Fruit fly (Drosophila melanogaster) whole organism, embryonic: Measurements from ENCODE around the gene Pez.

Experiments
- Aef1 ChIP-seq: fragments of 200-800 bp; sonication (Bioruptor generic); IDR thresholded peaks from 3 replicates; pipeline ENCODE4 v1.3.6; 2022; ENCODE audit warnings: missing biosample characterization, missing genetic modification characterization
- CG10431 ChIP-seq: fragments of 200-800 bp; sonication (Bioruptor generic); optimal IDR thresholded peaks from 3 replicates; lab custom pipeline; 2018; ENCODE audit warnings: missing biosample characterization, mild to moderate bottlenecking, missing genetic modification characterization
- CG14441 ChIP-seq: fragments of 200-800 bp; sonication (Bioruptor generic); IDR thresholded peaks from 2 replicates; pipeline ENCODE4 v1.3.6; 2022; ENCODE audit warnings: missing biosample characterization, missing genetic modification characterization
- CG2116 ChIP-seq: fragments of 200-800 bp; sonication (Bioruptor generic); optimal IDR thresholded peaks from 3 replicates; lab custom pipeline; 2018; ENCODE audit warnings: missing biosample characterization, mild to moderate bottlenecking, missing genetic modification characterization
- CG2120 ChIP-seq: fragments of 200-800 bp; sonication (Bioruptor generic); optimal IDR thresholded peaks from 3 replicates; lab custom pipeline; 2016; ENCODE audit warnings: missing biosample characterization, missing genetic modification characterization
- CG2678 ChIP-seq: fragments of 200-800 bp; sonication (Bioruptor generic); optimal IDR thresholded peaks from 3 replicates; lab custom pipeline; 2019; ENCODE audit warnings: missing biosample characterization, mild to moderate bottlenecking, missing genetic modification characterization, moderate library complexity
- CG2712 ChIP-seq: fragments of 200-800 bp; optimal IDR thresholded peaks from 3 replicates; lab custom pipeline; 2019; ENCODE audit warnings: missing biosample characterization, mild to moderate bottlenecking, missing genetic modification characterization, moderate library complexity
- CG6689 ChIP-seq: fragments of 200-800 bp; sonication (Bioruptor generic); IDR thresholded peaks from 2 replicates; pipeline ENCODE4 v1.3.6; 2022; ENCODE audit warnings: missing biosample characterization, missing genetic modification characterization
- CG9727 ChIP-seq: fragments of 200-800 bp; sonication (Bioruptor generic); optimal IDR thresholded peaks from 3 replicates; lab custom pipeline; 2017; ENCODE audit warnings: missing biosample characterization, mild to moderate bottlenecking, missing genetic modification characterization
- CG9876 ChIP-seq: fragments of 200-800 bp; sonication (Bioruptor generic); optimal IDR thresholded peaks from 2 replicates; lab custom pipeline; 2016; ENCODE audit warnings: missing biosample characterization, missing genetic modification characterization
- Camta ChIP-seq: fragments of 200-800 bp; sonication (Bioruptor generic); optimal IDR thresholded peaks from 2 replicates; lab custom pipeline; 2016; ENCODE audit warnings: missing biosample characterization, missing genetic modification characterization
- CrebB ChIP-seq: fragments of 200-800 bp; sonication (Bioruptor generic); optimal IDR thresholded peaks from 3 replicates; lab custom pipeline; 2018; ENCODE audit warnings: missing biosample characterization, mild to moderate bottlenecking, missing genetic modification characterization
- E2f1 ChIP-seq: fragments of 200-800 bp; sonication (Bioruptor generic); IDR thresholded peaks from 2 replicates; pipeline ENCODE4 v1.3.6; 2022; ENCODE audit warnings: missing biosample characterization, missing genetic modification characterization
- Hr78 ChIP-seq, 2 experiments: fragments of 200-800 bp in 1 of 2; fragments of >200 bp in 1 of 2; sonication (Bioruptor generic) in 1 of 2; optimal IDR thresholded peaks; 2 replicates each; lab custom pipeline; 2017 to 2019; ENCODE audit warnings: missing biosample characterization in 2 of 2, missing genetic modification characterization in 2 of 2, mild to moderate bottlenecking in 1 of 2, moderate library complexity in 1 of 2
- MTF-1 ChIP-seq: fragments of 200-800 bp; sonication (Bioruptor generic); optimal IDR thresholded peaks from 2 replicates; lab custom pipeline; 2018; ENCODE audit warnings: missing biosample characterization, mild to moderate bottlenecking, missing genetic modification characterization, borderline replicate concordance
- Mrtf ChIP-seq: fragments of 200-800 bp; sonication (Bioruptor generic); IDR thresholded peaks from 3 replicates; pipeline ENCODE4 v1.3.6; 2022; ENCODE audit warnings: missing biosample characterization, missing genetic modification characterization
- NfI ChIP-seq: fragments of 200-800 bp; sonication (Bioruptor generic); optimal IDR thresholded peaks from 3 replicates; lab custom pipeline; 2018; ENCODE audit warnings: missing biosample characterization, mild to moderate bottlenecking, missing genetic modification characterization, moderate library complexity
- Usf ChIP-seq: fragments of 200-800 bp; sonication (Bioruptor generic); optimal IDR thresholded peaks from 2 replicates; lab custom pipeline; 2017; ENCODE audit warnings: missing genotype, missing biosample characterization, missing genetic modification characterization
- btn ChIP-seq: fragments of 200-800 bp; sonication (Bioruptor generic); optimal IDR thresholded peaks from 2 replicates; lab custom pipeline; 2016; ENCODE audit warnings: missing biosample characterization, missing genetic modification characterization
- caup ChIP-seq: fragments of 200-800 bp; sonication (Bioruptor generic); optimal IDR thresholded peaks from 3 replicates; lab custom pipeline; 2017; ENCODE audit warnings: missing biosample characterization, mild to moderate bottlenecking, missing genetic modification characterization, moderate library complexity; ENCODE audit not compliant: severe bottlenecking
- cg ChIP-seq: fragments of 200-800 bp; sonication (Bioruptor generic); optimal IDR thresholded peaks from 3 replicates; lab custom pipeline; 2019; ENCODE audit warnings: missing biosample characterization, mild to moderate bottlenecking, missing genetic modification characterization, moderate library complexity
- chm ChIP-seq: fragments of 200-800 bp; sonication (Bioruptor generic); IDR thresholded peaks from 2 replicates; pipeline ENCODE4 v1.3.6; 2022; ENCODE audit warnings: missing biosample characterization, missing genetic modification characterization
- chn ChIP-seq: fragments of 200-800 bp; sonication (Bioruptor generic); optimal IDR thresholded peaks from 2 replicates; lab custom pipeline; 2016; ENCODE audit warnings: missing biosample characterization, missing genetic modification characterization
- ci ChIP-seq: fragments of 200-800 bp; sonication (Bioruptor generic); IDR thresholded peaks from 3 replicates; pipeline ENCODE4 v1.3.6; 2022; ENCODE audit warnings: missing biosample characterization, missing genetic modification characterization
- crol ChIP-seq: fragments of 200-800 bp; sonication (Bioruptor generic); IDR thresholded peaks from 2 replicates; pipeline ENCODE4 v1.3.6; 2022; ENCODE audit warnings: missing biosample characterization, missing genetic modification characterization
- dpn ChIP-seq, 2 experiments: fragments of 200-800 bp; sonication (Bioruptor generic); optimal IDR thresholded peaks; 3 replicates each; lab custom pipeline; 2016; ENCODE audit warnings: missing biosample characterization in 2 of 2, missing genetic modification characterization in 2 of 2
- fd3F ChIP-seq: fragments of 200-800 bp; sonication (Bioruptor generic); optimal IDR thresholded peaks from 2 replicates; lab custom pipeline; 2018; ENCODE audit warnings: missing biosample characterization, mild to moderate bottlenecking, missing genetic modification characterization, moderate library complexity
- ftz-f1 ChIP-seq: fragments of 200-800 bp; sonication (Bioruptor generic); optimal IDR thresholded peaks from 2 replicates; lab custom pipeline; 2016; ENCODE audit warnings: missing biosample characterization, missing genetic modification characterization
- gce ChIP-seq: fragments of 200-800 bp; sonication (Bioruptor generic); IDR thresholded peaks from 3 replicates; pipeline ENCODE4 v1.3.6; 2022; ENCODE audit warnings: missing biosample characterization, missing genetic modification characterization
- gro ChIP-seq: fragments of 200-800 bp; sonication (Bioruptor generic); optimal IDR thresholded peaks from 2 replicates; lab custom pipeline; 2016; ENCODE audit warnings: missing biosample characterization, missing genetic modification characterization
- gsb ChIP-seq: fragments of 200-800 bp; sonication (Bioruptor generic); IDR thresholded peaks from 2 replicates; pipeline ENCODE4 v1.3.6; 2022; ENCODE audit warnings: missing biosample characterization, missing genetic modification characterization
- hkb ChIP-seq, 2 experiments: fragments of 200-800 bp in 1 of 2; fragments of >200 bp in 1 of 2; sonication (Bioruptor generic) in 1 of 2; IDR thresholded peaks in 1 of 2; optimal IDR thresholded peaks in 1 of 2; 2 replicates each; pipeline versions ENCODE4 v1.3.6 to Lab custom; 2017 to 2022; ENCODE audit warnings: missing biosample characterization in 1 of 2, missing genetic modification characterization in 1 of 2
- inv ChIP-seq: fragments of 200-800 bp; sonication (Bioruptor generic); IDR thresholded peaks from 2 replicates; pipeline ENCODE4 v1.3.6; 2022; ENCODE audit warnings: missing biosample characterization, missing genetic modification characterization; ENCODE audit not compliant: partially characterized antibody
- jigr1 ChIP-seq: fragments of 200-800 bp; sonication (Bioruptor generic); IDR thresholded peaks from 3 replicates; pipeline ENCODE4 v1.3.6; 2022; ENCODE audit warnings: missing biosample characterization, missing genetic modification characterization
- lilli ChIP-seq: fragments of 200-800 bp; sonication (Bioruptor generic); optimal IDR thresholded peaks from 3 replicates; lab custom pipeline; 2016; ENCODE audit warnings: missing biosample characterization, missing genetic modification characterization
- nau ChIP-seq: fragments of 200-800 bp; sonication (Bioruptor generic); optimal IDR thresholded peaks from 3 replicates; lab custom pipeline; 2017; ENCODE audit warnings: missing biosample characterization, mild to moderate bottlenecking, missing genetic modification characterization, missing genetic modification reagents
- nmo ChIP-seq: fragments of 200-800 bp; sonication (Bioruptor generic); optimal IDR thresholded peaks from 2 replicates; lab custom pipeline; 2018; ENCODE audit warnings: missing biosample characterization, mild to moderate bottlenecking, missing genetic modification characterization, moderate library complexity
- otp ChIP-seq: fragments of 200-800 bp; sonication (Bioruptor generic); IDR thresholded peaks from 3 replicates; pipeline ENCODE4, ENCODE4 v1.3.6; 2022; ENCODE audit warnings: missing biosample characterization, missing genetic modification characterization
- pros ChIP-seq: fragments of 200-800 bp; sonication (Bioruptor generic); optimal IDR thresholded peaks from 3 replicates; lab custom pipeline; 2019; ENCODE audit warnings: missing biosample characterization, mild to moderate bottlenecking, missing genetic modification characterization, moderate library complexity
- row ChIP-seq: fragments of 200-800 bp; sonication (Bioruptor generic); IDR thresholded peaks from 3 replicates; pipeline ENCODE4 v1.3.6; 2022; ENCODE audit warnings: missing biosample characterization, missing genetic modification characterization
- sc ChIP-seq, 3 experiments: fragments of >200 bp in 2 of 3; fragments of 200-800 bp in 1 of 3; sonication (Bioruptor generic) in 1 of 3; optimal IDR thresholded peaks; 2 replicates in 2 of 3; 3 replicates in 1 of 3; lab custom pipeline; 2017; ENCODE audit warnings: mild to moderate bottlenecking in 1 of 3, missing biosample characterization in 1 of 3, missing genetic modification characterization in 1 of 3, missing genetic modification reagents in 1 of 3
- schlank ChIP-seq: fragments of 200-800 bp; sonication (Bioruptor generic); optimal IDR thresholded peaks from 2 replicates; lab custom pipeline; 2018; ENCODE audit warnings: missing biosample characterization, mild to moderate bottlenecking, missing genetic modification characterization
- slbo ChIP-seq: fragments of 200-800 bp; sonication (Bioruptor generic); IDR thresholded peaks from 2 replicates; pipeline ENCODE4 v1.3.6; 2022; ENCODE audit warnings: missing biosample characterization, missing genetic modification characterization
- tna ChIP-seq: fragments of 200-800 bp; sonication (Bioruptor generic); IDR thresholded peaks from 2 replicates; pipeline ENCODE4 v1.3.6; 2022; ENCODE audit warnings: missing biosample characterization, missing genetic modification characterization; ENCODE audit not compliant: partially characterized antibody
- ttk ChIP-seq: fragments of 200-800 bp; sonication (Bioruptor generic); IDR thresholded peaks from 2 replicates; pipeline ENCODE4 v2.1.2; 2022; ENCODE audit warnings: missing biosample characterization, missing genetic modification characterization
- tup ChIP-seq: fragments of 200-800 bp; sonication (Bioruptor generic); optimal IDR thresholded peaks from 2 replicates; lab custom pipeline; 2016; ENCODE audit warnings: missing biosample characterization, mild to moderate bottlenecking, missing genetic modification characterization, moderate library complexity
- zf30C ChIP-seq: fragments of 200-800 bp; sonication (Bioruptor generic); optimal IDR thresholded peaks from 3 replicates; lab custom pipeline; 2018; ENCODE audit warnings: missing biosample characterization, mild to moderate bottlenecking, missing genetic modification characterization

Pez gene

dm6 chr2L:6350984-6351808 is 12.7 kb upstream of the Pez start, which contains the start of gene CG9498 (continued):
- TF ChIP-seq tup (GFP tag; lab: Kevin White, UChicago) (no peak), CG6689 (peak; percentile 82), E2f1 (GFP tag; lab: Robert Waterston, UW) (peak; percentile 77), CG14441 (GFP tag; lab: Robert Waterston, UW) (peak; percentile 83), row (GFP tag; lab: Robert Waterston, UW) (peak; percentile 90), CG2116 (GFP tag; lab: Kevin White, UChicago) (peak; percentile 32), chm (GFP tag; lab: Robert Waterston, UW) (peak; percentile 37; the same call in 1 of the 2 replicates), dpn (GFP tag; optimal IDR thresholded peaks at IDR 0.05; lab: Kevin White, UChicago) (peak; percentile 18 to 51), CG2678 (peak; percentile 97), ttk (GFP tag; lab: Robert Waterston, UW) (peak; percentile 62), zf30C (GFP tag; lab: Kevin White, UChicago) (no peak), nmo (peak; percentile 74), schlank (tag; lab: Kevin White, UChicago) (peak; percentile 60), inv (GFP tag; lab: Robert Waterston, UW) (no peak), cg (peak; percentile 14), CG2712 (tag; lab: Kevin White, UChicago) (peak; percentile 87), Hr78 (GFP tag; optimal IDR thresholded peaks at IDR 0.05; lab: Kevin White, UChicago) (no peak), NfI (GFP tag; lab: Kevin White, UChicago) (peak; percentile 73), CG2120 (peak; percentile 90), Mrtf (GFP tag; lab: Robert Waterston, UW) (no peak), ci (GFP tag; lab: Robert Waterston, UW) (peak; percentile 15; the same call in 1 of the 3 replicates), sc (optimal IDR thresholded peaks at IDR 0.05; lab: Kevin White, UChicago) (no peak), sc (GFP tag; optimal IDR thresholded peaks at IDR 0.05; lab: Kevin White, UChicago) (peak; percentile 26), Camta (peak; percentile 4), crol (GFP tag; lab: Robert Waterston, UW) (no peak), chn (GFP tag; lab: Kevin White, UChicago) (no peak), Aef1 (GFP tag; lab: Robert Waterston, UW) (peak; percentile 50; the same call in 2 of the 3 replicates), CrebB (peak; percentile 41), tna (GFP tag; lab: Robert Waterston, UW) (no peak), btn (no peak), pros (GFP tag; lab: Kevin White, UChicago) (no peak), nau (GFP tag; lab: Kevin White, UChicago) (peak; percentile 50), otp (GFP tag; lab: Robert Waterston, UW) (no peak), gsb (GFP tag; lab: Robert Waterston, UW) (peak; percentile 78; the same call in 1 of the 2 replicates), caup (GFP tag; lab: Kevin White, UChicago) (peak; percentile 88), gro (no peak), ftz-f1 (GFP tag; lab: Kevin White, UChicago) (no peak), MTF-1 (GFP tag; lab: Kevin White, UChicago) (no peak), fd3F (GFP tag; lab: Kevin White, UChicago) (peak; percentile 76), gce (GFP tag; lab: Robert Waterston, UW) (0 out of 3 replicates have a peak, but pooled peaks have one; percentile 21), lilli (GFP tag; lab: Kevin White, UChicago) (peak; percentile 67), CG10431 (GFP tag; lab: Kevin White, UChicago) (no peak), CG9727 (GFP tag; lab: Kevin White, UChicago) (peak; percentile 64), hkb (optimal IDR thresholded peaks at IDR 0.05; lab: Kevin White, UChicago) (no peak), hkb (GFP tag; IDR thresholded peaks at IDR 0.05; lab: Robert Waterston, UW) (peak; percentile 77; the same call in 1 of the 2 replicates), CG9876 (GFP tag; lab: Kevin White, UChicago) (no peak), Usf (GFP tag; lab: Kevin White, UChicago) (peak; percentile 58), slbo (GFP tag; lab: Robert Waterston, UW) (peak; percentile 86), jigr1 (GFP tag; lab: Robert Waterston, UW) (peak; percentile 67; the same call in 2 of the 3 replicates)
